Fruit fly (Drosophila melanogaster): ENCODE data around the gene Hsp60A.

The Hsp60A gene

dm6 chrX:11148272-11148835 lies 40.1 kb downstream of the Hsp60A start, which contains the start of gene Ran (continued):
- TF ChIP-seq ac (GFP tag; optimal IDR thresholded peaks at IDR 0.05) = no peak
- no peak for TF ChIP-seq Sry-β (GFP tag; optimal IDR thresholded peaks at IDR 0.05)
- TF ChIP-seq CG3163 (GFP tag; optimal IDR thresholded peaks at IDR 0.05) = no peak
- no peak for TF ChIP-seq CG3995 (GFP tag; optimal IDR thresholded peaks at IDR 0.05)
- TF ChIP-seq Fer1 (GFP tag; optimal IDR thresholded peaks at IDR 0.05) = no peak
- TF ChIP-seq cwo (GFP tag; optimal IDR thresholded peaks at IDR 0.05) = no peak
- no peak for TF ChIP-seq PHDP (tag; optimal IDR thresholded peaks at IDR 0.05)
- TF ChIP-seq kah (GFP tag; optimal IDR thresholded peaks at IDR 0.05) = no peak
- TF ChIP-seq otp (GFP tag; IDR thresholded peaks at IDR 0.05) = no peak
- TF ChIP-seq luna (GFP tag; optimal IDR thresholded peaks at IDR 0.05) = no peak
- no peak for TF ChIP-seq Dp (GFP tag; optimal IDR thresholded peaks at IDR 0.05)
- no peak for TF ChIP-seq bowl (GFP tag; IDR thresholded peaks at IDR 0.05)
- TF ChIP-seq lov (optimal IDR thresholded peaks at IDR 0.05) = no peak
- TF ChIP-seq lov (GFP tag; IDR thresholded peaks at IDR 0.05) = no peak
- TF ChIP-seq CG18262 (tag; optimal IDR thresholded peaks at IDR 0.05) = no peak
- TF ChIP-seq tna (GFP tag; IDR thresholded peaks at IDR 0.05; ENCODE audit: partially characterized antibody) = no peak
- no peak for TF ChIP-seq CG1792 (GFP tag; optimal IDR thresholded peaks at IDR 0.05)
- no peak for TF ChIP-seq Nf-YA (GFP tag; IDR thresholded peaks at IDR 0.05)
- no peak for TF ChIP-seq ATbp (GFP tag; optimal IDR thresholded peaks at IDR 0.05)
- TF ChIP-seq CG4707 (GFP tag; optimal IDR thresholded peaks at IDR 0.05) = no peak
- no peak for TF ChIP-seq Eip74EF (GFP tag; optimal IDR thresholded peaks at IDR 0.05)
- TF ChIP-seq btn (GFP tag; optimal IDR thresholded peaks at IDR 0.05) = no peak
- no peak for TF ChIP-seq sisA (GFP tag; IDR thresholded peaks at IDR 0.05)
- no peak for TF ChIP-seq CG6254 (GFP tag; optimal IDR thresholded peaks at IDR 0.05)
- TF ChIP-seq HLH54F (GFP tag; optimal IDR thresholded peaks at IDR 0.05) = no peak
- peak; percentile 25 for TF ChIP-seq trem (tag; optimal IDR thresholded peaks at IDR 0.05)
- TF ChIP-seq Tbp (GFP tag; optimal IDR thresholded peaks at IDR 0.05) = no peak
- peak; percentile 19; the same call in 1 of the 2 replicates for TF ChIP-seq CG13287 (GFP tag; IDR thresholded peaks at IDR 0.05; ENCODE audit: partially characterized antibody)
- no peak for TF ChIP-seq CG12155 (GFP tag; optimal IDR thresholded peaks at IDR 0.05)
- TF ChIP-seq dmrt99B (tag; optimal IDR thresholded peaks at IDR 0.05) = no peak
- TF ChIP-seq CG30431 (GFP tag; optimal IDR thresholded peaks at IDR 0.05) = no peak
- no peak for TF ChIP-seq CG18599 (GFP tag; optimal IDR thresholded peaks at IDR 0.05)
- no peak for TF ChIP-seq fd102C (GFP tag; optimal IDR thresholded peaks at IDR 0.05)
- no peak for TF ChIP-seq CG8924 (tag; optimal IDR thresholded peaks at IDR 0.05)
- TF ChIP-seq ro (GFP tag; IDR thresholded peaks at IDR 0.05) = no peak
- TF ChIP-seq CG7987 (GFP tag; optimal IDR thresholded peaks at IDR 0.05) = no peak
- TF ChIP-seq prd (optimal IDR thresholded peaks at IDR 0.05) = no peak
- 0 out of 3 replicates have a peak, but pooled peaks have one; percentile 16 for TF ChIP-seq prd (GFP tag; IDR thresholded peaks at IDR 0.05)
- no peak for TF ChIP-seq Hsf (GFP tag; optimal IDR thresholded peaks at IDR 0.05)
- no peak for TF ChIP-seq CG4360 (GFP tag; IDR thresholded peaks at IDR 0.05)
- no peak for TF ChIP-seq ERR (GFP tag; optimal IDR thresholded peaks at IDR 0.05)
- TF ChIP-seq CG31388 (GFP tag; optimal IDR thresholded peaks at IDR 0.05) = no peak
- 0 out of 3 replicates have a peak, but pooled peaks have one; percentile 8 for TF ChIP-seq ase (GFP tag; IDR thresholded peaks at IDR 0.05)
- TF ChIP-seq CG14965 (GFP tag; optimal IDR thresholded peaks at IDR 0.05; ENCODE audit: borderline replicate concordance) = no peak
- peak; percentile 7; the same call in 1 of the 2 replicates for TF ChIP-seq CG14667 (GFP tag; IDR thresholded peaks at IDR 0.05)
- no peak for TF ChIP-seq CG12219 (GFP tag; optimal IDR thresholded peaks at IDR 0.05)
- no peak for TF ChIP-seq sc (optimal IDR thresholded peaks at IDR 0.05)
- TF ChIP-seq sc (GFP tag; optimal IDR thresholded peaks at IDR 0.05) = no peak
- TF ChIP-seq CG34376 (GFP tag; optimal IDR thresholded peaks at IDR 0.05) = no peak
- TF ChIP-seq C15 (GFP tag; IDR thresholded peaks at IDR 0.05) = no peak
- no peak for TF ChIP-seq CG2875 (GFP tag; optimal IDR thresholded peaks at IDR 0.05)
